Worm (Caenorhabditis elegans) whole organism, young adult: ENCODE measurements around the gene F55G1.7.

Source experiments
- ZK185.1 ChIP-seq: sonication (generic microtip); optimal IDR thresholded peaks from 2 replicates; lab custom pipeline; 2016; ENCODE audit warnings: mild to moderate bottlenecking, missing genetic modification characterization, missing compliant biosample characterization; ENCODE audit not compliant: poor library complexity, severe bottlenecking
- ama-1 ChIP-seq, 3 experiments: fragments of 150-350 bp in 1 of 3; sonication (generic microtip) in 2 of 3; optimal IDR thresholded peaks; 2 replicates each; lab custom pipeline; 2014 to 2018; ENCODE audit warnings: missing biosample characterization in 2 of 3, missing genetic modification characterization in 2 of 3, missing genetic modification reagents in 2 of 3
- bed-2 ChIP-seq: fragments of 200-800 bp; sonication (Bioruptor generic); IDR thresholded peaks from 2 replicates; pipeline ENCODE4 v1.3.6; 2022; ENCODE audit warnings: missing genetic modification reagents, missing genetic modification characterization, missing compliant biosample characterization
- ccch-3 ChIP-seq: fragments of 200-800 bp; sonication (Bioruptor generic); optimal IDR thresholded peaks from 2 replicates; lab custom pipeline; 2018; ENCODE audit warnings: mild to moderate bottlenecking, missing genetic modification characterization, missing compliant biosample characterization
- cebp-1 ChIP-seq, 2 experiments: fragments of 200-800 bp in 1 of 2; sonication (Bioruptor generic) in 1 of 2; sonication (generic microtip) in 1 of 2; IDR thresholded peaks in 1 of 2; optimal IDR thresholded peaks in 1 of 2; 2 replicates each; pipeline versions ENCODE4 v1.3.6 to Lab custom; 2017 to 2022; ENCODE audit warnings: missing compliant biosample characterization in 2 of 2, missing genetic modification characterization in 2 of 2, mild to moderate bottlenecking in 1 of 2, missing genetic modification reagents in 1 of 2, moderate library complexity in 1 of 2
- dpff-1 ChIP-seq: sonication (generic microtip); optimal IDR thresholded peaks from 2 replicates; lab custom pipeline; 2017; ENCODE audit warnings: mild to moderate bottlenecking, missing genetic modification characterization, missing compliant biosample characterization
- egl-18 ChIP-seq: fragments of 200-800 bp; sonication (Bioruptor generic); IDR thresholded peaks from 2 replicates; pipeline ENCODE4 v1.3.6; 2022; ENCODE audit warnings: missing genetic modification reagents, missing genetic modification characterization, missing compliant biosample characterization
- him-1 ChIP-seq: sonication (generic microtip); optimal IDR thresholded peaks from 2 replicates; lab custom pipeline; 2016; ENCODE audit warnings: missing genotype, missing genetic modification reagents, missing genetic modification characterization, missing compliant biosample characterization
- hlh-12 ChIP-seq: sonication (generic microtip); optimal IDR thresholded peaks from 2 replicates; lab custom pipeline; 2016; ENCODE audit warnings: missing genetic modification characterization, missing compliant biosample characterization
- hlh-26 ChIP-seq: fragments of 200-800 bp; sonication (Bioruptor generic); conservative IDR thresholded peaks from 2 replicates; pipeline ENCODE4 v1.3.6; 2022; ENCODE audit warnings: missing genetic modification reagents, missing genetic modification characterization, missing compliant biosample characterization
- mcd-1 ChIP-seq: fragments of 200-800 bp; sonication (Bioruptor generic); IDR thresholded peaks from 2 replicates; pipeline ENCODE4 v1.3.6; 2022; ENCODE audit warnings: missing genetic modification reagents, missing genetic modification characterization, missing compliant biosample characterization
- mel-28 ChIP-seq: sonication (generic microtip); optimal IDR thresholded peaks from 2 replicates; lab custom pipeline; 2016; ENCODE audit warnings: borderline replicate concordance, mild to moderate bottlenecking, missing genetic modification characterization, missing compliant biosample characterization
- unc-62 ChIP-seq: fragments of 150-350 bp; optimal IDR thresholded peaks from 2 replicates; lab custom pipeline; 2014; ENCODE audit warnings: missing biosample characterization, missing genetic modification reagents, missing genetic modification characterization
- ztf-25 ChIP-seq: fragments of 200-800 bp; sonication (Bioruptor generic); IDR thresholded peaks from 2 replicates; pipeline ENCODE4 v1.3.6; 2022; ENCODE audit warnings: missing genetic modification reagents, missing genetic modification characterization, missing compliant biosample characterization

DNA sequence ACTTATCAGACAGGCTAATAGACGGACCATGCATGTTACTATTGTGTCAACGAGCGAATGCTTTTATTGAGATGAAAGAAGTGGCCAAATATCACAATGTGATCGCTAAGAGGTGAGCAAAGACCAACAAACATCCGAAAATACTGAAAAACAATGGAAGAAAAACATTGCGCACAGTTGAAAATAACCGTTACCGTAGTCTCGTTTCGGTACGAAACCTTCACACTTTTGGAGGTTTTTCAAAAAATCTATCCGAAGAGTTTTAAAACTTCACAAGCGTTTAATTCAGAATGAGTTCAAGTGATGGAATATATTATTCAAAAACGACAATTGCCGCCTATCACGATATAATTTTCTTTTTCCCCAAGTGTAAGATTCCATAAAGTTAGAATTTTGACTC lies 39.2 kb upstream of the F55G1.7 start:
- peak; percentile 16 for TF ChIP-seq him-1 (tag; lab: Kevin White, UChicago)
- no peak for TF ChIP-seq dpff-1
- TF ChIP-seq mel-28 (tag; lab: Kevin White, UChicago), result no peak
- no peak for TF ChIP-seq hlh-26 (GFP tag; lab: Robert Waterston, UW)
- no peak for TF ChIP-seq ztf-25
- TF ChIP-seq cebp-1 (GFP tag; IDR thresholded peaks at IDR 0.05; lab: Robert Waterston, UW), result no peak
- no peak for TF ChIP-seq cebp-1 (tag; optimal IDR thresholded peaks at IDR 0.05; lab: Kevin White, UChicago)
- TF ChIP-seq bed-2 (GFP tag; lab: Robert Waterston, UW), result no peak
- TF ChIP-seq hlh-12 (tag; lab: Kevin White, UChicago), result no peak
- TF ChIP-seq unc-62, result no peak
- no peak for TF ChIP-seq egl-18 (GFP tag; lab: Robert Waterston, UW)
- no peak for TF ChIP-seq ZK185.1 (tag; lab: Kevin White, UChicago)
- TF ChIP-seq ama-1 (optimal IDR thresholded peaks at IDR 0.05; lab: Kevin White, UChicago), result no peak
- no peak for TF ChIP-seq ama-1 (GFP tag; optimal IDR thresholded peaks at IDR 0.05; lab: Kevin White, UChicago)
- TF ChIP-seq ccch-3 (GFP tag; lab: Kevin White, UChicago), result no peak
- no peak for TF ChIP-seq mcd-1 (GFP tag; lab: Robert Waterston, UW)
